Fruit fly (Drosophila melanogaster): ENCODE data around the gene CG14837.

The CG14837 gene

dm6 chr3L:7603397-7603796 lies 43.6 kb upstream of the CG14837 start:
- no peak for TF ChIP-seq CG8119 (GFP tag; IDR thresholded peaks at IDR 0.05)
- TF ChIP-seq CG11762 (GFP tag; optimal IDR thresholded peaks at IDR 0.05; ENCODE audit: insufficient read depth), result no peak
- TF ChIP-seq CG4318 (GFP tag; optimal IDR thresholded peaks at IDR 0.05), result no peak
- peak; percentile 18 for TF ChIP-seq CG6792 (GFP tag; optimal IDR thresholded peaks at IDR 0.05)
- peak; percentile 13 for TF ChIP-seq pdm3 (GFP tag; optimal IDR thresholded peaks at IDR 0.05)
- peak; percentile 9 for TF ChIP-seq Sox102F (GFP tag; optimal IDR thresholded peaks at IDR 0.05)
- TF ChIP-seq CG11294 (GFP tag; IDR thresholded peaks at IDR 0.05), result no peak
- peak; percentile 56; the same call in 2 of the 3 replicates for TF ChIP-seq CG6163 (GFP tag; IDR thresholded peaks at IDR 0.05)
- no peak for TF ChIP-seq fd85E (GFP tag; optimal IDR thresholded peaks at IDR 0.05)
- TF ChIP-seq Sox15 (GFP tag; optimal IDR thresholded peaks at IDR 0.05), result no peak
- no peak for TF ChIP-seq net (GFP tag; optimal IDR thresholded peaks at IDR 0.05)
- TF ChIP-seq CG10669 (GFP tag; optimal IDR thresholded peaks at IDR 0.05), result peak; percentile 14
- TF ChIP-seq CG8319 (GFP tag; optimal IDR thresholded peaks at IDR 0.05), result no peak
- peak; percentile 40 for TF ChIP-seq achi (GFP tag; optimal IDR thresholded peaks at IDR 0.05)
- TF ChIP-seq Sox14 (GFP tag; optimal IDR thresholded peaks at IDR 0.05), result peak; percentile 41
- TF ChIP-seq Eip93F (GFP tag; optimal IDR thresholded peaks at IDR 0.05), result no peak
- no peak for TF ChIP-seq CG6854 (GFP tag; optimal IDR thresholded peaks at IDR 0.05)
- no peak for TF ChIP-seq cyc (GFP tag; optimal IDR thresholded peaks at IDR 0.05)
- TF ChIP-seq dac (GFP tag; optimal IDR thresholded peaks at IDR 0.05), result no peak
- TF ChIP-seq CG1621 (tag; optimal IDR thresholded peaks at IDR 0.05), result no peak
- TF ChIP-seq dsx (GFP tag; optimal IDR thresholded peaks at IDR 0.05; ENCODE audit: poor library complexity, severe bottlenecking), result peak; percentile 71
- TF ChIP-seq Eip75B (GFP tag; optimal IDR thresholded peaks at IDR 0.05), result peak; percentile 33
- peak; percentile 21 for TF ChIP-seq lz (GFP tag; optimal IDR thresholded peaks at IDR 0.05)
- TF ChIP-seq CG6808 (GFP tag; optimal IDR thresholded peaks at IDR 0.05), result peak; percentile 34
- peak; percentile 33 for TF ChIP-seq CG3919 (GFP tag; optimal IDR thresholded peaks at IDR 0.05)
- peak; percentile 33 for TF ChIP-seq spab (GFP tag; optimal IDR thresholded peaks at IDR 0.05)
- TF ChIP-seq salr (GFP tag; optimal IDR thresholded peaks at IDR 0.05), result no peak
- no peak for TF ChIP-seq eg (GFP tag; IDR thresholded peaks at IDR 0.05)
- TF ChIP-seq CG8632 (GFP tag; optimal IDR thresholded peaks at IDR 0.05), result no peak
- no peak for TF ChIP-seq Hr38 (GFP tag; optimal IDR thresholded peaks at IDR 0.05)
- no peak for TF ChIP-seq CG7368 (GFP tag; optimal IDR thresholded peaks at IDR 0.05)
- no peak for TF ChIP-seq Ets21C (GFP tag; optimal IDR thresholded peaks at IDR 0.05)
- no peak for TF ChIP-seq Lpt (GFP tag; optimal IDR thresholded peaks at IDR 0.05)
- no peak for TF ChIP-seq fkh (GFP tag; optimal IDR thresholded peaks at IDR 0.05)
- TF ChIP-seq Blimp-1 (GFP tag; optimal IDR thresholded peaks at IDR 0.05), result no peak
- TF ChIP-seq CG31627 (GFP tag; optimal IDR thresholded peaks at IDR 0.05), result peak; percentile 30
- peak; percentile 47 for TF ChIP-seq Ets96B (tag; optimal IDR thresholded peaks at IDR 0.05)
- TF ChIP-seq CG34406 (GFP tag; optimal IDR thresholded peaks at IDR 0.05), result peak; percentile 17
- TF ChIP-seq Met (GFP tag; optimal IDR thresholded peaks at IDR 0.05), result peak; percentile 61
- no peak for TF ChIP-seq vri (GFP tag; optimal IDR thresholded peaks at IDR 0.05)
- peak; percentile 33 for TF ChIP-seq Hr39 (GFP tag; optimal IDR thresholded peaks at IDR 0.05)
- TF ChIP-seq CG32006 (GFP tag; optimal IDR thresholded peaks at IDR 0.05), result peak; percentile 14
- peak; percentile 7 for TF ChIP-seq CG11902 (GFP tag; optimal IDR thresholded peaks at IDR 0.05)
- peak; percentile 83 for TF ChIP-seq Eip78C (GFP tag)
- TF ChIP-seq fd59A (GFP tag; optimal IDR thresholded peaks at IDR 0.05), result peak; percentile 37
- TF ChIP-seq CG6276 (GFP tag; optimal IDR thresholded peaks at IDR 0.05), result no peak
- TF ChIP-seq Smox (GFP tag; optimal IDR thresholded peaks at IDR 0.05), result peak; percentile 37
- peak; percentile 59 for TF ChIP-seq svp (GFP tag)
- no peak for TF ChIP-seq CG9139 (GFP tag; optimal IDR thresholded peaks at IDR 0.05)
- peak; percentile 48 for TF ChIP-seq CG3032 (tag; optimal IDR thresholded peaks at IDR 0.05)
- no peak for TF ChIP-seq CG16779 (tag; optimal IDR thresholded peaks at IDR 0.05)
- peak; percentile 28 for TF ChIP-seq CG10631 (GFP tag; optimal IDR thresholded peaks at IDR 0.05)
- TF ChIP-seq ss (GFP tag; optimal IDR thresholded peaks at IDR 0.05), result peak; percentile 19 to 40

Data from whole organism, prepupa.